Worm (Caenorhabditis elegans): ENCODE measurements around the gene srbc-39.

DNA sequence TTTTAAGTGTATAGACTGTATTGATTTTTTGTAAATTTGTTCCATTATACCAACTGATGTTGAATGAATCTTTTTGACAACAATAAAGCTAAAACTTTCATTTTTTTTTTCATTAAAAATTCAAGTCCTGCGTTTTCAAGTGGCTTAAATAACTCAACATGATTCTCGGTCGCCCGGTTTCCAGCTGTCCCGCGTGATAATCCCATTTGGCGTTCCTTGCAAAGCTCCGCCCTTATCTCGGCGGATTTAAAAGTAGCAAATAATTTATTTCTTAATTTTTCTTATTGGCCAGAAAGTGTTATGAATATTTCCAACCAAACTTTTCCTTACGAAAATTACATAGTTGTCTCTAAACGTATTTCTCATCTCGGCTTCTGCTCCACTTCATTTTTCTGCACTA is 47.3 kb downstream of the srbc-39 start, which contains the start of gene str-20:
- no peak for TF ChIP-seq nhr-12 (tag; optimal IDR thresholded peaks at IDR 0.05)
- no peak for TF ChIP-seq snpc-4 (tag; optimal IDR thresholded peaks at IDR 0.05)
